Worm (Caenorhabditis elegans) whole organism, L4/young adult: Measurements from ENCODE around the gene rps-14.

Source experiments
- W03F9.2 ChIP-seq: fragments of 150-350 bp; optimal IDR thresholded peaks from 2 replicates; lab custom pipeline; 2014; ENCODE audit warnings: missing biosample characterization, missing genetic modification characterization
- dao-5 ChIP-seq: sonication (generic microtip); optimal IDR thresholded peaks from 2 replicates; lab custom pipeline; 2016; ENCODE audit warnings: missing genotype, missing genetic modification characterization, moderate library complexity, missing compliant biosample characterization
- him-1 ChIP-seq: sonication (generic microtip); optimal IDR thresholded peaks from 2 replicates; lab custom pipeline; 2016; ENCODE audit warnings: missing genotype, missing genetic modification reagents, missing genetic modification characterization, missing compliant biosample characterization

- TF ChIP-seq W03F9.2 (tag; lab: Kevin White, UChicago) (no peak), him-1 (tag; lab: Kevin White, UChicago) (no peak), dao-5 (tag; lab: Kevin White, UChicago) (no peak)
Observed at ce11 chrIII:7165276-7165675, 14.1 kb downstream of the rps-14 start.
